Worm (Caenorhabditis elegans) whole organism, L4/young adult: Measurements from ENCODE around the gene T02D1.7.

Source experiments
- W03F9.2 ChIP-seq: fragments of 150-350 bp; optimal IDR thresholded peaks from 2 replicates; lab custom pipeline; 2014; ENCODE audit warnings: missing biosample characterization, missing genetic modification characterization
- dao-5 ChIP-seq: sonication (generic microtip); optimal IDR thresholded peaks from 2 replicates; lab custom pipeline; 2016; ENCODE audit warnings: missing genotype, missing genetic modification characterization, moderate library complexity, missing compliant biosample characterization
- him-1 ChIP-seq: sonication (generic microtip); optimal IDR thresholded peaks from 2 replicates; lab custom pipeline; 2016; ENCODE audit warnings: missing genotype, missing genetic modification reagents, missing genetic modification characterization, missing compliant biosample characterization

ce11 chrIV:17368292-17368691, 38.6 kb downstream of the T02D1.7 start, which contains the start of gene trh-1:
- TF ChIP-seq him-1 (tag; lab: Kevin White, UChicago) = no peak
- no peak for TF ChIP-seq W03F9.2
- TF ChIP-seq dao-5 (tag; lab: Kevin White, UChicago) = no peak
